Worm (Caenorhabditis elegans): Measurements from ENCODE around the gene malt-1.
A peak's percentile ranks its signal among the peaks of the same experiment; 100 is the strongest.

DNA sequence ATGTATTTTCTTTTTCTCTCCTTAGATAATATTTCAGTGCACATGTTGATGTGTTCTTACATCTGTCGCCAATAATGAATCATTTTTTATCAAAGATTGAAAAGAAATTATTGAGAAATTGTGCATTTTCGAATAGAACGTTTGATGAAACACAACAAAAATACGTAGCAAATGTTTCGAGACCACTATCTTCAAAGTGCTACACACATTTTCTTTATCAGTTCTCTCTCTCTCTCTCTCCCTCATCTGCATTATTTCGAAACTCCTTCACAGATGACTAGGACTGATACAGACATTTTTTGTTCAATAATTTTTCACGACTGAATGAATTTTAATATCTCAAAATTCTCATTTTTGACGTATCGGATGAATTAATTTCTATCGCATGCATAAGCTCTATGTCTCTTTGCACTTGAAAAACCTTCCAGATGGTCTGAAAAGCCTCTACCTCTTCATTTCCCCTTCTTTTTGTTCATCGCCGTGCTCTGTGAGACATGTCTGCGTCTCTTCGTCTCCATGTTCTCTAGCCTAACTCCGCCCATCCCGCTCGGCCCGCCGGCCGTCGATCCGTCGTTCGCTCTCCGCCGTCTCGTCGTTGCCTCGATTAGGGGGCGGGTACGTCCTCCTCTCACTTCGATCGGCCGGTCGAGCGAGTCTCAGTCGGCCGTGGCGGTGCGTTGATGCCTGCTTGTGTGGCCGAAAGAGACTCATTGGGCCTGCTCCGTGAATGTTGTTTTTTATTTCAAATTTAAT, 7.6 kb downstream of the malt-1 start:
- no peak for TF ChIP-seq R02D3.7 (tag; optimal IDR thresholded peaks at IDR 0.05)
- no peak for TF ChIP-seq mdl-1 (tag; optimal IDR thresholded peaks at IDR 0.05)
- no peak for TF ChIP-seq nhr-237 (tag; optimal IDR thresholded peaks at IDR 0.05)
- TF ChIP-seq unc-55 (GFP tag; optimal IDR thresholded peaks at IDR 0.05), result peak; percentile 35
- no peak for TF ChIP-seq snpc-4 (tag; optimal IDR thresholded peaks at IDR 0.05)
- no peak for TF ChIP-seq nhr-11 (tag; optimal IDR thresholded peaks at IDR 0.05)
- TF ChIP-seq sem-4 (tag; optimal IDR thresholded peaks at IDR 0.05), result no peak
- no peak for TF ChIP-seq unc-62 (GFP tag; optimal IDR thresholded peaks at IDR 0.05)
- no peak for TF ChIP-seq ama-1 (optimal IDR thresholded peaks at IDR 0.05)

Measured in whole organism, L2 larva.